Fruit fly (Drosophila melanogaster) whole organism, adult: Measurements from ENCODE around the gene CG7573.

ENCODE experiments used
- CG12768 ChIP-seq: fragments of 200-800 bp; sonication (Bioruptor generic); optimal IDR thresholded peaks from 2 replicates; lab custom pipeline; 2017; ENCODE audit warnings: missing biosample characterization, missing genetic modification characterization, mild to moderate bottlenecking, moderate library complexity, missing genetic modification reagents
- CG33017 ChIP-seq: fragments of 200-800 bp; sonication (Bioruptor generic); optimal IDR thresholded peaks from 2 replicates; lab custom pipeline; 2018; ENCODE audit warnings: missing biosample characterization, mild to moderate bottlenecking, missing genetic modification characterization, moderate library complexity
- CG5204 ChIP-seq: fragments of 200-800 bp; sonication (Bioruptor generic); optimal IDR thresholded peaks from 2 replicates; lab custom pipeline; 2016; ENCODE audit warnings: missing biosample characterization, missing genetic modification characterization
- CG7045 ChIP-seq: fragments of 200-800 bp; sonication (Bioruptor generic); optimal IDR thresholded peaks from 2 replicates; lab custom pipeline; 2017; ENCODE audit warnings: missing biosample characterization, mild to moderate bottlenecking, missing genetic modification characterization
- CG7101 ChIP-seq: fragments of 200-800 bp; sonication (Bioruptor generic); optimal IDR thresholded peaks from 2 replicates; lab custom pipeline; 2018; ENCODE audit warnings: missing biosample characterization, mild to moderate bottlenecking, missing genetic modification characterization, moderate library complexity
- Hr96 ChIP-seq: fragments of 200-800 bp; sonication (Bioruptor generic); optimal IDR thresholded peaks from 2 replicates; lab custom pipeline; 2016; ENCODE audit warnings: missing biosample characterization, missing genetic modification characterization
- tj ChIP-seq: fragments of 200-800 bp; sonication (Bioruptor generic); optimal IDR thresholded peaks from 3 replicates; lab custom pipeline; 2017; ENCODE audit warnings: missing biosample characterization, mild to moderate bottlenecking, missing genetic modification characterization, moderate library complexity
- toe ChIP-seq: fragments of 200-800 bp; sonication (Bioruptor generic); optimal IDR thresholded peaks from 2 replicates; lab custom pipeline; 2016; ENCODE audit warnings: missing biosample characterization, missing genetic modification characterization

dm6 chr3L:11276020-11276419, 35.5 kb upstream of the CG7573 start:
- TF ChIP-seq tj (GFP tag; lab: Kevin White, UChicago) (peak; percentile 7), toe (GFP tag; lab: Kevin White, UChicago) (no peak), CG7045 (GFP tag; lab: Kevin White, UChicago) (peak; percentile 23), CG33017 (tag; lab: Kevin White, UChicago) (peak; percentile 36), CG7101 (peak; percentile 36), Hr96 (no peak), CG12768 (GFP tag; lab: Kevin White, UChicago) (no peak), CG5204 (peak; percentile 52)
